Worm (Caenorhabditis elegans) whole organism, L3 larva: ENCODE data around the gene Y57E12AL.6.
A peak's percentile ranks its signal among the peaks of the same experiment; 100 is the strongest.
"Not testable (repeated sequence)": the region's sequence is repeated elsewhere in the genome, so short reads cannot be mapped to it uniquely, and the experiment has no call there.

Experiments used
- R02D3.7 ChIP-seq: fragments of 150-350 bp; optimal IDR thresholded peaks from 2 replicates; lab custom pipeline; 2014; ENCODE audit warnings: missing biosample characterization, missing genetic modification characterization
- ZK546.5 ChIP-seq: sonication (generic microtip); optimal IDR thresholded peaks from 2 replicates; lab custom pipeline; 2017; ENCODE audit warnings: missing biosample characterization, missing genetic modification characterization
- ama-1 ChIP-seq: fragments of 150-350 bp; optimal IDR thresholded peaks from 2 replicates; lab custom pipeline; 2018
- ceh-28 ChIP-seq: fragments of 150-350 bp; optimal IDR thresholded peaks from 2 replicates; lab custom pipeline; 2014; ENCODE audit warnings: missing biosample characterization, missing genetic modification reagents, missing genetic modification characterization
- ceh-9 ChIP-seq: sonication (generic microtip); optimal IDR thresholded peaks from 2 replicates; lab custom pipeline; 2018; ENCODE audit warnings: missing biosample characterization, missing genetic modification characterization
- egl-27 ChIP-seq: sonication (generic microtip); optimal IDR thresholded peaks from 4 replicates; lab custom pipeline; 2017; ENCODE audit warnings: missing biosample characterization, missing genetic modification reagents, missing genetic modification characterization
- egl-5 ChIP-seq: fragments of 150-350 bp; optimal IDR thresholded peaks from 2 replicates; lab custom pipeline; 2017; ENCODE audit warnings: missing biosample characterization, missing genetic modification reagents, missing genetic modification characterization, inconsistent platforms
- elt-3 ChIP-seq, 3 experiments: fragments of 150-350 bp in 1 of 3; sonication (generic microtip) in 2 of 3; optimal IDR thresholded peaks; 2 replicates in 2 of 3; 4 replicates in 1 of 3; lab custom pipeline; 2014 to 2017; ENCODE audit warnings: missing biosample characterization in 3 of 3, missing genetic modification characterization in 3 of 3
- eor-1 ChIP-seq, 2 experiments: fragments of 150-350 bp; optimal IDR thresholded peaks; 2 replicates each; lab custom pipeline; 2014 to 2018; ENCODE audit warnings: missing biosample characterization in 2 of 2, missing genetic modification characterization in 2 of 2
- fkh-10 ChIP-seq: sonication (generic microtip); optimal IDR thresholded peaks from 2 replicates; lab custom pipeline; 2017; ENCODE audit warnings: missing biosample characterization, missing genetic modification reagents, missing genetic modification characterization
- fkh-2 ChIP-seq: fragments of 150-350 bp; optimal IDR thresholded peaks from 2 replicates; lab custom pipeline; 2014; ENCODE audit warnings: missing biosample characterization, missing genetic modification reagents, missing genetic modification characterization
- jun-1 ChIP-seq: fragments of 150-350 bp; optimal IDR thresholded peaks from 2 replicates; lab custom pipeline; 2014; ENCODE audit warnings: missing biosample characterization, missing genetic modification reagents, missing genetic modification characterization
- lin-15B ChIP-seq: fragments of 150-350 bp; optimal IDR thresholded peaks from 2 replicates; lab custom pipeline; 2014; ENCODE audit warnings: missing biosample characterization, missing genetic modification characterization
- mml-1 ChIP-seq: fragments of 150-350 bp; sonication (generic microtip); optimal IDR thresholded peaks from 3 replicates; lab custom pipeline; 2014; ENCODE audit warnings: missing biosample characterization, missing genetic modification characterization
- nfya-1 ChIP-seq: sonication (generic microtip); optimal IDR thresholded peaks from 2 replicates; lab custom pipeline; 2017; ENCODE audit warnings: missing genetic modification characterization, mild to moderate bottlenecking, missing compliant biosample characterization, antibody characterized with exemption, moderate library complexity; ENCODE audit not compliant: insufficient read depth
- nhr-11 ChIP-seq: fragments of 150-350 bp; optimal IDR thresholded peaks from 2 replicates; lab custom pipeline; 2014; ENCODE audit warnings: missing biosample characterization, missing genetic modification characterization
- nhr-12 ChIP-seq: fragments of 150-350 bp; optimal IDR thresholded peaks from 2 replicates; lab custom pipeline; 2014; ENCODE audit warnings: missing biosample characterization, missing genetic modification characterization
- nhr-23 ChIP-seq: fragments of 150-350 bp; optimal IDR thresholded peaks from 2 replicates; lab custom pipeline; 2014; ENCODE audit warnings: missing biosample characterization, missing genetic modification reagents, missing genetic modification characterization
- nhr-237 ChIP-seq: fragments of 150-350 bp; optimal IDR thresholded peaks from 2 replicates; lab custom pipeline; 2014; ENCODE audit warnings: missing biosample characterization, missing genetic modification characterization
- nhr-25 ChIP-seq: sonication (generic microtip); optimal IDR thresholded peaks from 2 replicates; lab custom pipeline; 2017; ENCODE audit warnings: missing biosample characterization, missing genetic modification characterization
- nhr-28 ChIP-seq: fragments of 150-350 bp; optimal IDR thresholded peaks from 2 replicates; lab custom pipeline; 2014; ENCODE audit warnings: missing biosample characterization, missing genetic modification characterization
- nhr-43 ChIP-seq: sonication (generic microtip); optimal IDR thresholded peaks from 2 replicates; lab custom pipeline; 2016; ENCODE audit warnings: mild to moderate bottlenecking, missing genetic modification characterization, missing compliant biosample characterization; ENCODE audit not compliant: poor library complexity, severe bottlenecking
- nhr-77 ChIP-seq: fragments of 150-350 bp; optimal IDR thresholded peaks from 2 replicates; lab custom pipeline; 2014; ENCODE audit warnings: missing biosample characterization, missing genetic modification characterization
- pqm-1 ChIP-seq: fragments of 150-350 bp; optimal IDR thresholded peaks from 2 replicates; lab custom pipeline; 2017; ENCODE audit warnings: missing biosample characterization, missing genetic modification characterization, inconsistent platforms
- sea-2 ChIP-seq: fragments of 150-350 bp; sonication (generic microtip); optimal IDR thresholded peaks from 4 replicates; lab custom pipeline; 2014; ENCODE audit warnings: missing biosample characterization, missing genetic modification reagents, missing genetic modification characterization
- skn-1 ChIP-seq: fragments of 150-350 bp; optimal IDR thresholded peaks from 2 replicates; lab custom pipeline; 2014; ENCODE audit warnings: missing biosample characterization, missing genetic modification characterization
- snpc-4 ChIP-seq: fragments of 150-350 bp; optimal IDR thresholded peaks from 2 replicates; lab custom pipeline; 2014; ENCODE audit warnings: missing biosample characterization, missing genetic modification characterization
- tbx-2 ChIP-seq: sonication (generic microtip); optimal IDR thresholded peaks from 2 replicates; lab custom pipeline; 2016; ENCODE audit warnings: mild to moderate bottlenecking, missing genetic modification characterization, missing compliant biosample characterization
- unc-39 ChIP-seq: sonication (generic microtip); optimal IDR thresholded peaks from 4 replicates; lab custom pipeline; 2017; ENCODE audit warnings: missing biosample characterization, missing genetic modification characterization
- unc-62 ChIP-seq: fragments of 150-350 bp; sonication (generic microtip); optimal IDR thresholded peaks from 4 replicates; lab custom pipeline; 2014; ENCODE audit warnings: missing biosample characterization, missing genetic modification reagents, missing genetic modification characterization
- zag-1 ChIP-seq: fragments of 150-350 bp; optimal IDR thresholded peaks from 2 replicates; lab custom pipeline; 2014; ENCODE audit warnings: missing biosample characterization, missing genetic modification characterization
- ztf-11 ChIP-seq: fragments of 150-350 bp; optimal IDR thresholded peaks from 2 replicates; lab custom pipeline; 2014; ENCODE audit warnings: missing biosample characterization, missing genetic modification characterization
- ztf-4 ChIP-seq: fragments of 150-350 bp; optimal IDR thresholded peaks from 2 replicates; lab custom pipeline; 2014; ENCODE audit warnings: missing biosample characterization, missing genetic modification characterization

Gene Y57E12AL.6

ce11 chrV:7065226-7065625 is 5.0 kb upstream of the Y57E12AL.6 start, which contains the start of gene Y57E12AR.1:
Y57E12AR.1 (minus strand) TSS chrV:7065326.
- TF ChIP-seq sea-2 (GFP tag; lab: Kevin White, UChicago) (no peak), jun-1 (tag; lab: Kevin White, UChicago) (no peak), nfya-1 (tag; lab: Kevin White, UChicago) (no peak), nhr-11 (tag; lab: Kevin White, UChicago) (no peak), unc-39 (no peak), R02D3.7 (tag; lab: Kevin White, UChicago) (no peak), nhr-28 (tag; lab: Kevin White, UChicago) (no peak), nhr-237 (tag; lab: Kevin White, UChicago) (no peak), zag-1 (tag; lab: Kevin White, UChicago) (no peak), ama-1 (lab: Kevin White, UChicago) (no peak)

- TF ChIP-seq snpc-4 (tag; lab: Kevin White, UChicago), result peak; percentile 50
Measured at ce11 chrV:7062790-7063189, 2.5 kb upstream of the Y57E12AL.6 start, which contains the start of gene tmem-258. tmem-258 (plus strand) TSS chrV:7063174.

ce11 chrV:7059350-7059749 is 920 bp downstream of the Y57E12AL.6 start, which contains the start of gene mdt-6:
mdt-6 (minus strand) TSS chrV:7059624.
- TF ChIP-seq nhr-12 (tag; lab: Kevin White, UChicago) (no peak), ama-1 (lab: Kevin White, UChicago) (peak; percentile 51)

- not testable (repeated sequence) for TF ChIP-seq nhr-43; tbx-2 (tag; lab: Kevin White, UChicago); ceh-9 (tag; lab: Kevin White, UChicago)
Measured at ce11 chrV:7057795-7058194, 2.5 kb downstream of the Y57E12AL.6 start, which contains the start of gene Y57E12AL.2. Y57E12AL.2 (plus strand) TSS chrV:7058095.

ce11 chrV:7054598-7054997 is 5.7 kb downstream of the Y57E12AL.6 start, which contains the start of gene spig-8:
spig-8 (plus strand) TSS chrV:7054898.
- no peak for TF ChIP-seq nhr-77 (tag; lab: Kevin White, UChicago)
- TF ChIP-seq nhr-12 (tag; lab: Kevin White, UChicago), result no peak
- TF ChIP-seq nhr-25 (tag; lab: Kevin White, UChicago), result no peak
- no peak for TF ChIP-seq skn-1 (tag; lab: Kevin White, UChicago)
- no peak for TF ChIP-seq ceh-28 (tag; lab: Kevin White, UChicago)
- no peak for TF ChIP-seq pqm-1
- TF ChIP-seq fkh-10, result no peak
- no peak for TF ChIP-seq ztf-4 (tag; lab: Kevin White, UChicago)
- no peak for TF ChIP-seq ztf-11
- no peak for TF ChIP-seq sea-2 (GFP tag; lab: Kevin White, UChicago)
- TF ChIP-seq tbx-2 (tag; lab: Kevin White, UChicago), result no peak
- no peak for TF ChIP-seq unc-62 (GFP tag; lab: Kevin White, UChicago)
- no peak for TF ChIP-seq snpc-4 (tag; lab: Kevin White, UChicago)
- no peak for TF ChIP-seq elt-3 (tag; optimal IDR thresholded peaks at IDR 0.05; lab: Kevin White, UChicago)
- no peak for TF ChIP-seq ZK546.5 (tag; lab: Kevin White, UChicago)
- TF ChIP-seq egl-27 (tag; lab: Kevin White, UChicago), result no peak
- no peak for TF ChIP-seq lin-15B
- no peak for TF ChIP-seq eor-1 (tag; optimal IDR thresholded peaks at IDR 0.05; lab: Kevin White, UChicago)
- no peak for TF ChIP-seq egl-5 (tag; lab: Kevin White, UChicago)

ce11 chrV:7053100-7053499 is 7.2 kb downstream of the Y57E12AL.6 start, which contains the start of gene txt-17:
txt-17 (minus strand) TSS chrV:7053200.
- TF ChIP-seq nhr-77 (tag; lab: Kevin White, UChicago), result no peak
- no peak for TF ChIP-seq mml-1 (tag; lab: Kevin White, UChicago)
- TF ChIP-seq nhr-237 (tag; lab: Kevin White, UChicago), result no peak
- TF ChIP-seq ZK546.5 (tag; lab: Kevin White, UChicago), result no peak
- no peak for TF ChIP-seq sea-2 (GFP tag; lab: Kevin White, UChicago)
- no peak for TF ChIP-seq tbx-2 (tag; lab: Kevin White, UChicago)
- TF ChIP-seq ceh-28 (tag; lab: Kevin White, UChicago), result no peak
- no peak for TF ChIP-seq pqm-1
- TF ChIP-seq fkh-2 (tag; lab: Kevin White, UChicago), result no peak
- TF ChIP-seq nhr-23 (tag; lab: Kevin White, UChicago), result no peak
- TF ChIP-seq, all 47 proteins: peak for 0
